Fruit fly (Drosophila melanogaster) whole organism, embryonic: Measurements from ENCODE around the gene CG15528.

Experiments
- Adf1 ChIP-seq: fragments of 200-800 bp; sonication (Bioruptor generic); IDR thresholded peaks from 2 replicates; pipeline ENCODE4 v1.3.6; 2022; ENCODE audit warnings: missing biosample characterization, missing genetic modification characterization
- Atf6 ChIP-seq: fragments of 200-800 bp; sonication (Bioruptor generic); IDR thresholded peaks from 2 replicates; pipeline ENCODE4 v1.3.6; 2022; ENCODE audit warnings: missing biosample characterization, missing genetic modification characterization
- Bgb ChIP-seq: fragments of 200-800 bp; sonication (Bioruptor generic); IDR thresholded peaks from 2 replicates; pipeline ENCODE4 v1.3.6; 2022; ENCODE audit warnings: missing biosample characterization, missing genetic modification characterization; ENCODE audit not compliant: partially characterized antibody
- CG10321 ChIP-seq: fragments of 200-800 bp; sonication (Bioruptor generic); IDR thresholded peaks from 2 replicates; pipeline ENCODE4 v1.3.6; 2022; ENCODE audit warnings: missing biosample characterization, missing genetic modification characterization
- CG12769 ChIP-seq: fragments of 200-800 bp; sonication (Bioruptor generic); optimal IDR thresholded peaks from 2 replicates; lab custom pipeline; 2019; ENCODE audit warnings: missing biosample characterization, mild to moderate bottlenecking, missing genetic modification characterization, moderate library complexity
- CG13287 ChIP-seq: fragments of 200-800 bp; sonication (Bioruptor generic); IDR thresholded peaks from 2 replicates; pipeline ENCODE4 v1.3.6; 2022; ENCODE audit warnings: missing biosample characterization, missing genetic modification characterization; ENCODE audit not compliant: partially characterized antibody
- CG15601 ChIP-seq: fragments of 200-800 bp; sonication (Bioruptor generic); optimal IDR thresholded peaks from 3 replicates; lab custom pipeline; 2019; ENCODE audit warnings: missing biosample characterization, mild to moderate bottlenecking, missing genetic modification characterization, moderate library complexity
- CG16813 ChIP-seq: fragments of 200-800 bp; sonication (Bioruptor generic); IDR thresholded peaks from 3 replicates; pipeline ENCODE4 v1.3.6; 2022; ENCODE audit warnings: missing biosample characterization, missing genetic modification characterization; ENCODE audit not compliant: partially characterized antibody
- CG18262 ChIP-seq: fragments of 200-800 bp; optimal IDR thresholded peaks from 3 replicates; lab custom pipeline; 2019; ENCODE audit warnings: missing biosample characterization, mild to moderate bottlenecking, missing genetic modification characterization, moderate library complexity
- CG2129 ChIP-seq: fragments of 200-800 bp; sonication (Bioruptor generic); IDR thresholded peaks from 2 replicates; pipeline ENCODE4 v1.3.6; 2022; ENCODE audit warnings: missing biosample characterization, missing genetic modification characterization; ENCODE audit not compliant: partially characterized antibody
- CG34422 ChIP-seq: fragments of 200-800 bp; sonication (Bioruptor generic); IDR thresholded peaks from 3 replicates; pipeline ENCODE4 v1.3.6; 2022; ENCODE audit warnings: missing biosample characterization, missing genetic modification characterization
- CG3838 ChIP-seq: fragments of 200-800 bp; sonication (Bioruptor generic); optimal IDR thresholded peaks from 3 replicates; lab custom pipeline; 2016; ENCODE audit warnings: missing biosample characterization, missing genetic modification characterization
- CG3995 ChIP-seq: fragments of 200-800 bp; sonication (Bioruptor generic); optimal IDR thresholded peaks from 3 replicates; lab custom pipeline; 2016; ENCODE audit warnings: missing biosample characterization, missing genetic modification characterization
- CG4617 ChIP-seq: fragments of 200-800 bp; sonication (Bioruptor generic); optimal IDR thresholded peaks from 3 replicates; lab custom pipeline; 2016; ENCODE audit warnings: missing biosample characterization, missing genetic modification characterization, borderline replicate concordance
- CG4854 ChIP-seq: fragments of 200-800 bp; sonication (Bioruptor generic); optimal IDR thresholded peaks from 2 replicates; lab custom pipeline; 2016; ENCODE audit warnings: missing biosample characterization, missing genetic modification characterization, inconsistent platforms
- CG6791 ChIP-seq: fragments of 200-800 bp; sonication (Bioruptor generic); IDR thresholded peaks from 3 replicates; pipeline ENCODE4 v1.3.6; 2022; ENCODE audit warnings: missing biosample characterization, missing genetic modification characterization; ENCODE audit not compliant: partially characterized antibody
- CG7786 ChIP-seq: fragments of 200-800 bp; sonication (Bioruptor generic); optimal IDR thresholded peaks from 2 replicates; lab custom pipeline; 2016; ENCODE audit warnings: missing biosample characterization, missing genetic modification characterization
- CG7839 ChIP-seq: fragments of 200-800 bp; sonication (Bioruptor generic); optimal IDR thresholded peaks from 3 replicates; lab custom pipeline; 2018; ENCODE audit warnings: missing biosample characterization, mild to moderate bottlenecking, missing genetic modification characterization, moderate library complexity
- CG8089 ChIP-seq: fragments of 200-800 bp; sonication (Bioruptor generic); optimal IDR thresholded peaks from 3 replicates; lab custom pipeline; 2016; ENCODE audit warnings: missing biosample characterization, missing genetic modification characterization
- CG9437 ChIP-seq: fragments of 200-800 bp; sonication (Bioruptor generic); optimal IDR thresholded peaks from 2 replicates; lab custom pipeline; 2018; ENCODE audit warnings: missing biosample characterization, mild to moderate bottlenecking, missing genetic modification characterization
- CG9876 ChIP-seq: fragments of 200-800 bp; sonication (Bioruptor generic); optimal IDR thresholded peaks from 2 replicates; lab custom pipeline; 2016; ENCODE audit warnings: missing biosample characterization, missing genetic modification characterization
- CkIIα-i1 ChIP-seq: fragments of 200-800 bp; sonication (Bioruptor generic); IDR thresholded peaks from 2 replicates; pipeline ENCODE4 v1.3.6; 2022; ENCODE audit warnings: missing biosample characterization, missing genetic modification characterization
- Dref ChIP-seq: fragments of 200-800 bp; sonication (Bioruptor generic); IDR thresholded peaks from 2 replicates; pipeline ENCODE4 v1.3.6; 2022; ENCODE audit warnings: missing biosample characterization, missing genetic modification characterization
- Ets65A ChIP-seq: fragments of 200-800 bp; sonication (Bioruptor generic); peaks from one replicate; lab custom pipeline; 2016; ENCODE audit warnings: missing biosample characterization, missing genetic modification characterization
- Ets97D ChIP-seq: fragments of 200-800 bp; sonication (Bioruptor generic); optimal IDR thresholded peaks from 3 replicates; lab custom pipeline; 2016; ENCODE audit warnings: missing biosample characterization, missing genetic modification characterization
- Lhr ChIP-seq: fragments of 200-800 bp; sonication (Bioruptor generic); optimal IDR thresholded peaks from 3 replicates; lab custom pipeline; 2017; ENCODE audit warnings: mild to moderate bottlenecking, missing biosample characterization, missing genetic modification reagents, missing genetic modification characterization
- Side ChIP-seq: fragments of 200-800 bp; sonication (Bioruptor generic); optimal IDR thresholded peaks from 2 replicates; lab custom pipeline; 2016; ENCODE audit warnings: missing biosample characterization, missing genetic modification characterization
- Sin3A ChIP-seq: fragments of >200 bp; optimal IDR thresholded peaks from 2 replicates; lab custom pipeline; 2018
- Sry-δ ChIP-seq: fragments of 200-800 bp; sonication (Bioruptor generic); optimal IDR thresholded peaks from 2 replicates; lab custom pipeline; 2016; ENCODE audit warnings: missing biosample characterization, missing genetic modification characterization
- YL-1 ChIP-seq: fragments of 200-800 bp; sonication (Bioruptor generic); optimal IDR thresholded peaks from 3 replicates; lab custom pipeline; 2017; ENCODE audit warnings: missing biosample characterization, mild to moderate bottlenecking, missing genetic modification characterization
- caup ChIP-seq: fragments of 200-800 bp; sonication (Bioruptor generic); optimal IDR thresholded peaks from 3 replicates; lab custom pipeline; 2017; ENCODE audit warnings: missing biosample characterization, mild to moderate bottlenecking, missing genetic modification characterization, moderate library complexity; ENCODE audit not compliant: severe bottlenecking
- crp ChIP-seq, 2 experiments: fragments of 200-800 bp; sonication (Bioruptor generic); optimal IDR thresholded peaks; 2 replicates in 1 of 2; 3 replicates in 1 of 2; lab custom pipeline; 2017; ENCODE audit warnings: missing biosample characterization in 2 of 2, missing genetic modification characterization in 2 of 2, mild to moderate bottlenecking in 1 of 2, moderate library complexity in 1 of 2
- disco-r ChIP-seq: fragments of 200-800 bp; sonication (Bioruptor generic); optimal IDR thresholded peaks from 2 replicates; lab custom pipeline; 2016; ENCODE audit warnings: missing biosample characterization, missing genetic modification characterization
- dm ChIP-seq: fragments of 200-800 bp; sonication (Bioruptor generic); optimal IDR thresholded peaks from 3 replicates; lab custom pipeline; 2016; ENCODE audit warnings: missing biosample characterization, missing genetic modification characterization
- dmrt99B ChIP-seq: fragments of 200-800 bp; sonication (Bioruptor generic); optimal IDR thresholded peaks from 2 replicates; lab custom pipeline; 2018; ENCODE audit warnings: missing biosample characterization, mild to moderate bottlenecking, missing genetic modification characterization, moderate library complexity
- dysf ChIP-seq: fragments of 200-800 bp; sonication (Bioruptor generic); IDR thresholded peaks from 3 replicates; pipeline ENCODE4 v1.3.6; 2022; ENCODE audit warnings: missing biosample characterization, missing genetic modification characterization
- gfzf ChIP-seq: fragments of 200-800 bp; sonication (Bioruptor generic); optimal IDR thresholded peaks from 2 replicates; lab custom pipeline; 2016; ENCODE audit warnings: missing biosample characterization, mild to moderate bottlenecking, missing genetic modification characterization, moderate library complexity
- h ChIP-seq: fragments of >200 bp; optimal IDR thresholded peaks from 2 replicates; lab custom pipeline; 2017
- hb ChIP-seq: fragments of 200-800 bp; sonication (Bioruptor generic); IDR thresholded peaks from 3 replicates; pipeline ENCODE4 v1.3.6; 2022; ENCODE audit warnings: missing biosample characterization, missing genetic modification characterization; ENCODE audit not compliant: partially characterized antibody
- hbn ChIP-seq: fragments of 200-800 bp; sonication (Bioruptor generic); IDR thresholded peaks from 2 replicates; pipeline ENCODE4 v1.3.6; 2022; ENCODE audit warnings: missing biosample characterization, missing genetic modification characterization; ENCODE audit not compliant: partially characterized antibody
- kah ChIP-seq: fragments of 200-800 bp; sonication (Bioruptor generic); optimal IDR thresholded peaks from 2 replicates; lab custom pipeline; 2018; ENCODE audit warnings: missing biosample characterization, mild to moderate bottlenecking, missing genetic modification characterization
- lilli ChIP-seq: fragments of 200-800 bp; sonication (Bioruptor generic); optimal IDR thresholded peaks from 3 replicates; lab custom pipeline; 2016; ENCODE audit warnings: missing biosample characterization, missing genetic modification characterization
- luna ChIP-seq: fragments of 200-800 bp; sonication (Bioruptor generic); optimal IDR thresholded peaks from 2 replicates; lab custom pipeline; 2016; ENCODE audit warnings: missing biosample characterization, missing genetic modification characterization
- org-1 ChIP-seq: fragments of 200-800 bp; sonication (Bioruptor generic); optimal IDR thresholded peaks from 2 replicates; lab custom pipeline; 2017; ENCODE audit warnings: missing biosample characterization, missing genetic modification characterization
- pan ChIP-seq, 4 experiments: fragments of >200 bp in 3 of 4; fragments of 200-800 bp in 1 of 4; sonication (Bioruptor generic) in 1 of 4; optimal IDR thresholded peaks in 3 of 4; IDR thresholded peaks in 1 of 4; 2 replicates each; pipeline versions ENCODE4 v1.3.6 to Lab custom; 2017 to 2022; ENCODE audit warnings: missing biosample characterization in 2 of 4, missing genetic modification characterization in 2 of 4, mixed read lengths in 1 of 4
- prd ChIP-seq, 3 experiments: fragments of >200 bp in 2 of 3; fragments of 200-800 bp in 1 of 3; sonication (Bioruptor generic) in 1 of 3; optimal IDR thresholded peaks in 2 of 3; IDR thresholded peaks in 1 of 3; 2 replicates in 2 of 3; 3 replicates in 1 of 3; pipeline versions ENCODE4 v1.3.6 to Lab custom; 2017 to 2022; ENCODE audit warnings: missing biosample characterization in 1 of 3, missing genetic modification characterization in 1 of 3
- schlank ChIP-seq: fragments of 200-800 bp; sonication (Bioruptor generic); optimal IDR thresholded peaks from 2 replicates; lab custom pipeline; 2018; ENCODE audit warnings: missing biosample characterization, mild to moderate bottlenecking, missing genetic modification characterization
- sim ChIP-seq: fragments of 200-800 bp; sonication (Bioruptor generic); IDR thresholded peaks from 2 replicates; pipeline ENCODE4 v1.3.6; 2022; ENCODE audit warnings: missing biosample characterization, missing genetic modification characterization
- unpg ChIP-seq: fragments of 200-800 bp; sonication (Bioruptor generic); optimal IDR thresholded peaks from 3 replicates; lab custom pipeline; 2018; ENCODE audit warnings: missing biosample characterization, mild to moderate bottlenecking, missing genetic modification characterization, moderate library complexity
- wor ChIP-seq: fragments of 200-800 bp; sonication (Bioruptor generic); IDR thresholded peaks from 2 replicates; pipeline ENCODE4 v1.3.6; 2022; ENCODE audit warnings: missing biosample characterization, missing genetic modification characterization

The CG15528 gene

dm6 chr3R:30004648-30005047, 47.3 kb downstream of the CG15528 start, which contains the start of the genes Nlp and Nph (continued):
- no peak for TF ChIP-seq org-1 (GFP tag; lab: Kevin White, UChicago)
- peak; percentile 69 for TF ChIP-seq CG2129 (GFP tag; lab: Robert Waterston, UW)
- peak; percentile 93 for TF ChIP-seq YL-1 (GFP tag; lab: Kevin White, UChicago)
- peak; percentile 28 for TF ChIP-seq CG4617 (GFP tag; lab: Kevin White, UChicago)
- no peak for TF ChIP-seq CG7839
- TF ChIP-seq dm, result peak; percentile 89
- peak; percentile 32 for TF ChIP-seq CG18262 (tag; lab: Kevin White, UChicago)
- TF ChIP-seq crp (GFP tag; optimal IDR thresholded peaks at IDR 0.05; lab: Kevin White, UChicago), result peak in 1 of 2 experiments; percentile 26
- peak; percentile 84 for TF ChIP-seq Sin3A (lab: Kevin White, UChicago)
- peak; percentile 51; the same call in 1 of the 3 replicates for TF ChIP-seq CG34422 (GFP tag; lab: Robert Waterston, UW)
- no peak for TF ChIP-seq sim (GFP tag; lab: Robert Waterston, UW)
- TF ChIP-seq disco-r (GFP tag; lab: Kevin White, UChicago), result no peak
- no peak for TF ChIP-seq dmrt99B
- TF ChIP-seq Ets97D (GFP tag; lab: Kevin White, UChicago), result peak; percentile 71
- peak; percentile 84 for TF ChIP-seq Bgb (GFP tag; lab: Robert Waterston, UW)
- TF ChIP-seq pan (optimal IDR thresholded peaks at IDR 0.05; lab: Kevin White, UChicago), result no peak
- TF ChIP-seq pan (GFP tag; optimal IDR thresholded peaks at IDR 0.05 in 1 of 2, IDR thresholded peaks at IDR 0.05 in 1 of 2), result no peak
- no peak for TF ChIP-seq wor (GFP tag; lab: Robert Waterston, UW)
- TF ChIP-seq Side (GFP tag; lab: Kevin White, UChicago), result no peak
- 0 out of 2 replicates have a peak, but pooled peaks have one; percentile 7 for TF ChIP-seq Adf1 (GFP tag; lab: Robert Waterston, UW)
- no peak for TF ChIP-seq CG8089 (GFP tag; lab: Kevin White, UChicago)
- TF ChIP-seq CG16813 (GFP tag; lab: Robert Waterston, UW), result peak; percentile 86
- TF ChIP-seq Lhr (GFP tag; lab: Kevin White, UChicago), result no peak
- TF ChIP-seq luna (GFP tag; lab: Kevin White, UChicago), result no peak
- TF ChIP-seq CG4854 (GFP tag; lab: Kevin White, UChicago), result no peak
- peak; percentile 64 for TF ChIP-seq CG3995 (GFP tag; lab: Kevin White, UChicago)
- peak; percentile 71 for TF ChIP-seq Dref (GFP tag; lab: Robert Waterston, UW)
- TF ChIP-seq Ets65A (GFP tag; lab: Kevin White, UChicago), result no peak
- peak; percentile 88 for TF ChIP-seq hbn
- peak; percentile 83 for TF ChIP-seq hb (GFP tag; lab: Robert Waterston, UW)
- peak; percentile 10 for TF ChIP-seq CG3838 (GFP tag; lab: Kevin White, UChicago)
- TF ChIP-seq caup (GFP tag; lab: Kevin White, UChicago), result peak; percentile 22
- TF ChIP-seq CG6791 (GFP tag; lab: Robert Waterston, UW), result peak; percentile 77
- TF ChIP-seq prd (optimal IDR thresholded peaks at IDR 0.05; lab: Kevin White, UChicago), result no peak
- TF ChIP-seq prd (GFP tag; IDR thresholded peaks at IDR 0.05; lab: Robert Waterston, UW), result no peak
- no peak for TF ChIP-seq CG9437 (GFP tag; lab: Kevin White, UChicago)
- TF ChIP-seq CG10321, result no peak
- TF ChIP-seq CkIIα-i1, result no peak
- TF ChIP-seq lilli (GFP tag; lab: Kevin White, UChicago), result peak; percentile 54
- TF ChIP-seq unpg (GFP tag; lab: Kevin White, UChicago), result peak; percentile 16
- TF ChIP-seq dysf (GFP tag; lab: Robert Waterston, UW), result peak; percentile 22; the same call in 1 of the 3 replicates
- TF ChIP-seq schlank (tag; lab: Kevin White, UChicago), result no peak
- TF ChIP-seq h, result no peak
- TF ChIP-seq CG7786, result peak; percentile 7
- TF ChIP-seq CG13287, result peak; percentile 95
- no peak for TF ChIP-seq Atf6
- TF ChIP-seq CG15601, result peak; percentile 5
- peak; percentile 75 for TF ChIP-seq kah
- TF ChIP-seq CG9876 (GFP tag; lab: Kevin White, UChicago), result no peak
- peak; percentile 26 for TF ChIP-seq gfzf (GFP tag; lab: Kevin White, UChicago)
- TF ChIP-seq Sry-δ (GFP tag; lab: Kevin White, UChicago), result peak; percentile 81
- no peak for TF ChIP-seq CG12769 (tag; lab: Kevin White, UChicago)
